Fruit fly (Drosophila melanogaster) whole organism, embryonic: Measurements from ENCODE around the gene CG31109.
A peak's percentile ranks its signal among the peaks of the same experiment; 100 is the strongest.

Source experiments
- Adf1 ChIP-seq: fragments of 200-800 bp; sonication (Bioruptor generic); IDR thresholded peaks from 2 replicates; pipeline ENCODE4 v1.3.6; 2022; ENCODE audit warnings: missing biosample characterization, missing genetic modification characterization
- Aef1 ChIP-seq: fragments of 200-800 bp; sonication (Bioruptor generic); IDR thresholded peaks from 3 replicates; pipeline ENCODE4 v1.3.6; 2022; ENCODE audit warnings: missing biosample characterization, missing genetic modification characterization
- BEAF-32 ChIP-seq: fragments of 200-800 bp; sonication (Bioruptor generic); optimal IDR thresholded peaks from 3 replicates; lab custom pipeline; 2017; ENCODE audit warnings: missing biosample characterization, missing genetic modification characterization, mild to moderate bottlenecking, moderate library complexity, missing genetic modification reagents
- Bdp1 ChIP-seq: fragments of 200-800 bp; sonication (Bioruptor generic); optimal IDR thresholded peaks from 3 replicates; lab custom pipeline; 2016; ENCODE audit warnings: missing biosample characterization, missing genetic modification characterization
- Blimp-1 ChIP-seq: fragments of 200-800 bp; sonication (Bioruptor generic); optimal IDR thresholded peaks from 3 replicates; lab custom pipeline; 2018; ENCODE audit warnings: missing biosample characterization, missing genetic modification characterization, mild to moderate bottlenecking, moderate library complexity, missing genetic modification reagents
- BtbVII ChIP-seq: fragments of 200-800 bp; sonication (Bioruptor generic); optimal IDR thresholded peaks from 3 replicates; lab custom pipeline; 2017; ENCODE audit warnings: missing biosample characterization, mild to moderate bottlenecking, missing genetic modification characterization
- CG11504 ChIP-seq: fragments of 200-800 bp; sonication (Bioruptor generic); optimal IDR thresholded peaks from 3 replicates; lab custom pipeline; 2019; ENCODE audit warnings: missing biosample characterization, mild to moderate bottlenecking, missing genetic modification characterization, moderate library complexity
- CG11723 ChIP-seq: fragments of 200-800 bp; sonication (Bioruptor generic); optimal IDR thresholded peaks from 2 replicates; lab custom pipeline; 2017; ENCODE audit warnings: missing biosample characterization, mild to moderate bottlenecking, missing genetic modification characterization
- CG14667 ChIP-seq: fragments of 200-800 bp; sonication (Bioruptor generic); IDR thresholded peaks from 2 replicates; pipeline ENCODE4 v1.3.6; 2022; ENCODE audit warnings: missing biosample characterization, missing genetic modification characterization
- CG14965 ChIP-seq: fragments of 200-800 bp; sonication (Bioruptor generic); optimal IDR thresholded peaks from 2 replicates; lab custom pipeline; 2016; ENCODE audit warnings: missing biosample characterization, missing genetic modification characterization, borderline replicate concordance
- CG15696 ChIP-seq: fragments of 200-800 bp; sonication (Bioruptor generic); optimal IDR thresholded peaks from 2 replicates; lab custom pipeline; 2019; ENCODE audit warnings: missing biosample characterization, mild to moderate bottlenecking, missing genetic modification characterization, moderate library complexity
- CG16779 ChIP-seq: fragments of 200-800 bp; sonication (Bioruptor generic); IDR thresholded peaks from 2 replicates; pipeline ENCODE4 v1.3.6; 2022; ENCODE audit warnings: missing biosample characterization, missing genetic modification characterization
- CG16815 ChIP-seq: fragments of 200-800 bp; sonication (Bioruptor generic); optimal IDR thresholded peaks from 3 replicates; lab custom pipeline; 2017; ENCODE audit warnings: missing biosample characterization, mild to moderate bottlenecking, missing genetic modification characterization
- CG17328 ChIP-seq: fragments of 200-800 bp; sonication (Bioruptor generic); IDR thresholded peaks from 2 replicates; pipeline ENCODE4 v1.3.6; 2022; ENCODE audit warnings: missing biosample characterization, missing genetic modification characterization
- CG17359 ChIP-seq: fragments of 200-800 bp; sonication (Bioruptor generic); optimal IDR thresholded peaks from 3 replicates; lab custom pipeline; 2018; ENCODE audit warnings: missing biosample characterization, mild to moderate bottlenecking, missing genetic modification characterization, moderate library complexity
- CG17912 ChIP-seq: fragments of 200-800 bp; sonication (Bioruptor generic); optimal IDR thresholded peaks from 2 replicates; lab custom pipeline; 2018; ENCODE audit warnings: missing biosample characterization, mild to moderate bottlenecking, missing genetic modification characterization
- CG2120 ChIP-seq: fragments of 200-800 bp; sonication (Bioruptor generic); optimal IDR thresholded peaks from 3 replicates; lab custom pipeline; 2016; ENCODE audit warnings: missing biosample characterization, missing genetic modification characterization
- CG2129 ChIP-seq: fragments of 200-800 bp; sonication (Bioruptor generic); IDR thresholded peaks from 2 replicates; pipeline ENCODE4 v1.3.6; 2022; ENCODE audit warnings: missing biosample characterization, missing genetic modification characterization; ENCODE audit not compliant: partially characterized antibody
- CG33213 ChIP-seq: fragments of 200-800 bp; sonication (Bioruptor generic); optimal IDR thresholded peaks from 3 replicates; lab custom pipeline; 2016; ENCODE audit warnings: missing biosample characterization, missing genetic modification characterization
- CG42726 ChIP-seq: fragments of 200-800 bp; sonication (Bioruptor generic); IDR thresholded peaks from 2 replicates; pipeline ENCODE4 v1.3.6; 2022; ENCODE audit warnings: missing biosample characterization, missing genetic modification characterization; ENCODE audit not compliant: partially characterized antibody
- CG4360 ChIP-seq: fragments of 200-800 bp; sonication (Bioruptor generic); IDR thresholded peaks from 2 replicates; pipeline ENCODE4 v1.3.6; 2022; ENCODE audit warnings: missing biosample characterization, missing genetic modification characterization
- CG4854 ChIP-seq: fragments of 200-800 bp; sonication (Bioruptor generic); optimal IDR thresholded peaks from 2 replicates; lab custom pipeline; 2016; ENCODE audit warnings: missing biosample characterization, missing genetic modification characterization, inconsistent platforms
- CG7786 ChIP-seq: fragments of 200-800 bp; sonication (Bioruptor generic); optimal IDR thresholded peaks from 2 replicates; lab custom pipeline; 2016; ENCODE audit warnings: missing biosample characterization, missing genetic modification characterization
- CG7963 ChIP-seq: fragments of 200-800 bp; sonication (Bioruptor generic); IDR thresholded peaks from 3 replicates; pipeline ENCODE4 v1.3.6; 2022; ENCODE audit warnings: missing biosample characterization, missing genetic modification characterization; ENCODE audit not compliant: partially characterized antibody
- Camta ChIP-seq: fragments of 200-800 bp; sonication (Bioruptor generic); optimal IDR thresholded peaks from 2 replicates; lab custom pipeline; 2016; ENCODE audit warnings: missing biosample characterization, missing genetic modification characterization
- Dbx ChIP-seq: fragments of 200-800 bp; sonication (Bioruptor generic); IDR thresholded peaks from 3 replicates; pipeline ENCODE4 v1.3.6; 2022; ENCODE audit warnings: missing biosample characterization, missing genetic modification characterization
- Dip3 ChIP-seq: fragments of 200-800 bp; sonication (Bioruptor generic); optimal IDR thresholded peaks from 3 replicates; lab custom pipeline; 2016; ENCODE audit warnings: missing biosample characterization, missing genetic modification characterization
- Doc3 ChIP-seq: fragments of 200-800 bp; sonication (Bioruptor generic); IDR thresholded peaks from 3 replicates; pipeline ENCODE4 v1.3.6; 2022; ENCODE audit warnings: missing biosample characterization, missing genetic modification characterization; ENCODE audit not compliant: partially characterized antibody
- HmgD ChIP-seq: fragments of 200-800 bp; sonication (Bioruptor generic); optimal IDR thresholded peaks from 3 replicates; lab custom pipeline; 2016; ENCODE audit warnings: missing biosample characterization, missing genetic modification characterization
- Kr ChIP-seq: fragments of 200-800 bp; sonication (Bioruptor generic); optimal IDR thresholded peaks from 2 replicates; lab custom pipeline; 2017; ENCODE audit warnings: missing biosample characterization, mild to moderate bottlenecking, missing genetic modification characterization
- Oli ChIP-seq: fragments of 200-800 bp; sonication (Bioruptor generic); optimal IDR thresholded peaks from 2 replicates; lab custom pipeline; 2018; ENCODE audit warnings: missing biosample characterization, mild to moderate bottlenecking, missing genetic modification characterization, moderate library complexity
- Side ChIP-seq: fragments of 200-800 bp; sonication (Bioruptor generic); optimal IDR thresholded peaks from 2 replicates; lab custom pipeline; 2016; ENCODE audit warnings: missing biosample characterization, missing genetic modification characterization
- Trl ChIP-seq, 3 experiments: fragments of >200 bp in 2 of 3; fragments of 200-800 bp in 1 of 3; sonication (Bioruptor generic) in 1 of 3; optimal IDR thresholded peaks; 2 replicates in 1 of 3; 3 replicates in 2 of 3; lab custom pipeline; 2016 to 2017; ENCODE audit warnings: missing biosample characterization in 1 of 3, missing genetic modification characterization in 1 of 3
- btn ChIP-seq: fragments of 200-800 bp; sonication (Bioruptor generic); optimal IDR thresholded peaks from 2 replicates; lab custom pipeline; 2016; ENCODE audit warnings: missing biosample characterization, missing genetic modification characterization
- fd64A ChIP-seq: fragments of 200-800 bp; sonication (Bioruptor generic); optimal IDR thresholded peaks from 3 replicates; lab custom pipeline; 2018; ENCODE audit warnings: missing biosample characterization, mild to moderate bottlenecking, missing genetic modification characterization
- fu2 ChIP-seq: fragments of 200-800 bp; sonication (Bioruptor generic); optimal IDR thresholded peaks from 2 replicates; lab custom pipeline; 2016; ENCODE audit warnings: missing biosample characterization, missing genetic modification characterization
- gsb ChIP-seq: fragments of 200-800 bp; sonication (Bioruptor generic); IDR thresholded peaks from 2 replicates; pipeline ENCODE4 v1.3.6; 2022; ENCODE audit warnings: missing biosample characterization, missing genetic modification characterization
- jigr1 ChIP-seq: fragments of 200-800 bp; sonication (Bioruptor generic); IDR thresholded peaks from 3 replicates; pipeline ENCODE4 v1.3.6; 2022; ENCODE audit warnings: missing biosample characterization, missing genetic modification characterization
- lilli ChIP-seq: fragments of 200-800 bp; sonication (Bioruptor generic); optimal IDR thresholded peaks from 3 replicates; lab custom pipeline; 2016; ENCODE audit warnings: missing biosample characterization, missing genetic modification characterization
- nerfin-1 ChIP-seq: fragments of 200-800 bp; sonication (Bioruptor generic); optimal IDR thresholded peaks from 3 replicates; lab custom pipeline; 2019; ENCODE audit warnings: missing biosample characterization, mild to moderate bottlenecking, missing genetic modification characterization, moderate library complexity
- ranshi ChIP-seq: fragments of 200-800 bp; sonication (Bioruptor generic); IDR thresholded peaks from 2 replicates; pipeline ENCODE4 v1.3.6; 2022; ENCODE audit warnings: missing biosample characterization, missing genetic modification characterization
- schlank ChIP-seq: fragments of 200-800 bp; sonication (Bioruptor generic); optimal IDR thresholded peaks from 2 replicates; lab custom pipeline; 2018; ENCODE audit warnings: missing biosample characterization, mild to moderate bottlenecking, missing genetic modification characterization
- slbo ChIP-seq: fragments of 200-800 bp; sonication (Bioruptor generic); IDR thresholded peaks from 2 replicates; pipeline ENCODE4 v1.3.6; 2022; ENCODE audit warnings: missing biosample characterization, missing genetic modification characterization
- tin ChIP-seq: fragments of 200-800 bp; sonication (Bioruptor generic); optimal IDR thresholded peaks from 3 replicates; lab custom pipeline; 2016; ENCODE audit warnings: missing biosample characterization, missing genetic modification characterization
- tio ChIP-seq: fragments of 200-800 bp; sonication (Bioruptor generic); optimal IDR thresholded peaks from 2 replicates; lab custom pipeline; 2017; ENCODE audit warnings: missing biosample characterization, missing genetic modification characterization, inconsistent platforms
- tup ChIP-seq: fragments of 200-800 bp; sonication (Bioruptor generic); optimal IDR thresholded peaks from 2 replicates; lab custom pipeline; 2016; ENCODE audit warnings: missing biosample characterization, mild to moderate bottlenecking, missing genetic modification characterization, moderate library complexity
- unpg ChIP-seq: fragments of 200-800 bp; sonication (Bioruptor generic); optimal IDR thresholded peaks from 3 replicates; lab custom pipeline; 2018; ENCODE audit warnings: missing biosample characterization, mild to moderate bottlenecking, missing genetic modification characterization, moderate library complexity
- zen2 ChIP-seq: fragments of 200-800 bp; sonication (Bioruptor generic); IDR thresholded peaks from 3 replicates; pipeline ENCODE4 v1.3.6; 2022; ENCODE audit warnings: missing biosample characterization, missing genetic modification characterization; ENCODE audit not compliant: partially characterized antibody

Gene CG31109

DNA sequence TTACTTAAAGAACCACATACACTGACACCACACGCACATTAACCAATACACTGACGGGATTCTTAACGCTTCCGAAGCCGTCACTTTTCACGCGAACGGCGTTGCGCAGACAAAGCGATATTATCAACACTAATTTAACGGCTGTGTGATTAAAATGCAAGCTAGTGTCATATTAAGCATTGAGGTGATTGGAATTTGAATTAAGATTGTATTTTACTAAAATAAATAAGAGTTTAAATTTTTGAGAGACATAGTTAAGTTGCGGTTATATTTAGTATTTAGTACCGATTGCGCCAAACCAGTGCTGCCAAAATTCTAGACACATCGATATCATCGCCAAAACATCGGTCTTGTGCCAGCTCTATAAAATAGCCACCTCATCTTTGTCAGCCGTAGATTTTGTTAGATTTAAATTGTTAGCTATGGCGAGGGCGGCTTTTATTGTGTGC lies 15.4 kb downstream of the CG31109 start, which contains the start of the genes Ythdf and bai (continued):
- TF ChIP-seq Oli (tag; lab: Kevin White, UChicago) (no peak), tin (peak; percentile 14), HmgD (GFP tag; lab: Kevin White, UChicago) (peak; percentile 17), tup (GFP tag; lab: Kevin White, UChicago) (peak; percentile 13), CG11504 (tag; lab: Kevin White, UChicago) (no peak), CG4854 (GFP tag; lab: Kevin White, UChicago) (peak; percentile 4), CG2120 (peak; percentile 81), Side (GFP tag; lab: Kevin White, UChicago) (peak; percentile 27), unpg (GFP tag; lab: Kevin White, UChicago) (no peak), ranshi (GFP tag; lab: Robert Waterston, UW) (no peak), BEAF-32 (GFP tag; lab: Kevin White, UChicago) (peak; percentile 95), CG2129 (peak; percentile 74), Doc3 (GFP tag; lab: Robert Waterston, UW) (peak; percentile 60), CG17359 (tag; lab: Kevin White, UChicago) (no peak), lilli (GFP tag; lab: Kevin White, UChicago) (peak; percentile 67), CG11723 (GFP tag; lab: Kevin White, UChicago) (no peak), Trl (optimal IDR thresholded peaks at IDR 0.05; lab: Kevin White, UChicago) (no peak), Trl (GFP tag; optimal IDR thresholded peaks at IDR 0.05; lab: Kevin White, UChicago) (peak; percentile 31), jigr1 (GFP tag; lab: Robert Waterston, UW) (no peak), Dbx (GFP tag; lab: Robert Waterston, UW) (peak; percentile 56; the same call in 1 of the 3 replicates), Dip3 (GFP tag; lab: Kevin White, UChicago) (peak; percentile 17)

DNA sequence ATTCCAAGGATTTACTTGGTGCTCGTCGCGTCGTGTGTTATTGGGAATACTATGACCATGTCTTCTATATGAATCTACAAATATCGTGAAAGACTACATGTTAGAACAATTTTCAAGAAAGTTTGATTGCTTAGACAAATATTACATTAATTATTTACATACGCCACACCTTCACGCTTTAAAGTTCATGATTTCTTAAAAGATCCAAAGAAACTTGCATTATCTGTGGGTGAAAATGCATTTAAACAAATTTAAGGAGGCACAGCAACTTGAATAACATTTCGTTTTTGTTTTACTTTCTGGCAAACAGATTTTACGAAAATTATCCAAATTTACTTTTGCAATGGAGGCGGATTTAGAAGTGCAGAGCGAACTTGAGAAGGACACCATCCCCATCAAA lies 17.8 kb downstream of the CG31109 start, which contains the start of gene CG31115:
Gene CG31115, plus strand, starts transcription at position 301 of the 400 bp plus-strand sequence.
- TF ChIP-seq CG15696 (no peak), CG4360 (no peak), CG16815 (GFP tag; lab: Kevin White, UChicago) (no peak), gsb (GFP tag; lab: Robert Waterston, UW) (no peak), CG17328 (GFP tag; lab: Robert Waterston, UW) (no peak), Kr (GFP tag; lab: Kevin White, UChicago) (no peak), jigr1 (GFP tag; lab: Robert Waterston, UW) (no peak), tio (GFP tag; lab: Kevin White, UChicago) (no peak)

DNA sequence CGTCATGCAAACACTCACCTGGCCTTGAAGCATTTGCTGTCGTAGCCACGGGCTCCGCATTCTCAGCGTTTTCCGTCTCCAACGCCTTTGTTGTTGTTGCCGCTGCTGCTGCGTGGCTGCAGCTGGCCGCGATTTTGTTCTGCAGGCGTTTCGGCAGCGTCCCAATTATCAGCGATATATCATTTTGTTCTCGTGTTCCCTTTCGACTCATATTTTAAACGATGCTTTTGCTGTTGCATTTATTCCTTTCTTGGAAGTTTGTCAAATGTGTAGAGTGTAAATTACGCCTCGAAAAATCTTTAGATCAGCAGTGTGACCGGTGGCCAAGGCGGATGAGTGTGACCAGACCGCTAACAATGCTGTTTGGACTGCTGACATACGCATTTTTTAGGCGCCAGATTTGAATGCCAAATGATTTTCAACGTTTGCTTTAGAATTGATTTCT lies 21.3 kb downstream of the CG31109 start, which contains the start of gene Smg6:
Gene Smg6, minus strand, starts transcription at position 324 of the 445 bp plus-strand sequence.
- TF ChIP-seq slbo (no peak), CG14667 (GFP tag; lab: Robert Waterston, UW) (no peak), schlank (no peak), fd64A (GFP tag; lab: Kevin White, UChicago) (no peak), Bdp1 (no peak), Camta (GFP tag; lab: Kevin White, UChicago) (no peak), zen2 (GFP tag; lab: Robert Waterston, UW) (no peak), CG16779 (GFP tag; lab: Robert Waterston, UW) (no peak), fu2 (GFP tag; lab: Kevin White, UChicago) (no peak), CG7963 (no peak), Adf1 (GFP tag; lab: Robert Waterston, UW) (peak; percentile 69), Blimp-1 (GFP tag; lab: Kevin White, UChicago) (no peak), CG7786 (no peak), Aef1 (GFP tag; lab: Robert Waterston, UW) (no peak), CG42726 (GFP tag; lab: Robert Waterston, UW) (no peak; the same call in 1 of the 2 replicates), BtbVII (no peak), CG14965 (GFP tag; lab: Kevin White, UChicago) (no peak), nerfin-1 (tag; lab: Kevin White, UChicago) (no peak), btn (GFP tag; lab: Kevin White, UChicago) (no peak), CG17912 (no peak), CG33213 (GFP tag; lab: Kevin White, UChicago) (no peak), ranshi (GFP tag; lab: Robert Waterston, UW) (no peak)
